Fruit fly (Drosophila melanogaster) whole organism, wandering third instar larva: ENCODE results near the gene bmm.

Source experiments
- brk ChIP-seq: fragments of 200-800 bp; sonication (Bioruptor generic); optimal IDR thresholded peaks from 2 replicates; lab custom pipeline; 2016; ENCODE audit warnings: missing biosample characterization, mild to moderate bottlenecking, missing genetic modification characterization
- dl ChIP-seq, 2 experiments: fragments of 175-275, 200-275 bp in 1 of 2; fragments of 200-275 bp in 1 of 2; sonication (Bioruptor generic); optimal IDR thresholded peaks; lab custom pipeline; 2018; ENCODE audit warnings: mild to moderate bottlenecking in 2 of 2, missing biosample characterization in 2 of 2, missing genetic modification characterization in 2 of 2, moderate library complexity in 2 of 2; ENCODE audit not compliant: partially characterized antibody in 2 of 2, insufficient read depth in 1 of 2
- foxo ChIP-seq, 2 experiments: fragments of 200-800 bp; sonication (Bioruptor generic); optimal IDR thresholded peaks; 2 replicates in 1 of 2; 3 replicates in 1 of 2; lab custom pipeline; 2016 to 2017; ENCODE audit warnings: missing biosample characterization in 2 of 2, missing genetic modification characterization in 2 of 2
- h ChIP-seq: fragments of 200-800 bp; sonication (Bioruptor generic); optimal IDR thresholded peaks from 3 replicates; lab custom pipeline; 2016; ENCODE audit warnings: missing biosample characterization, mild to moderate bottlenecking, missing genetic modification characterization
- pan ChIP-seq: fragments of >200 bp; optimal IDR thresholded peaks from 2 replicates; lab custom pipeline; 2017
- sv ChIP-seq: fragments of 200-800 bp; sonication (Bioruptor generic); optimal IDR thresholded peaks from 3 replicates; lab custom pipeline; 2016; ENCODE audit warnings: missing biosample characterization, missing genetic modification characterization
- usp ChIP-seq: fragments of >200 bp; optimal IDR thresholded peaks from 2 replicates; lab custom pipeline; 2017; ENCODE audit warnings: missing biosample characterization, missing genetic modification characterization

DNA sequence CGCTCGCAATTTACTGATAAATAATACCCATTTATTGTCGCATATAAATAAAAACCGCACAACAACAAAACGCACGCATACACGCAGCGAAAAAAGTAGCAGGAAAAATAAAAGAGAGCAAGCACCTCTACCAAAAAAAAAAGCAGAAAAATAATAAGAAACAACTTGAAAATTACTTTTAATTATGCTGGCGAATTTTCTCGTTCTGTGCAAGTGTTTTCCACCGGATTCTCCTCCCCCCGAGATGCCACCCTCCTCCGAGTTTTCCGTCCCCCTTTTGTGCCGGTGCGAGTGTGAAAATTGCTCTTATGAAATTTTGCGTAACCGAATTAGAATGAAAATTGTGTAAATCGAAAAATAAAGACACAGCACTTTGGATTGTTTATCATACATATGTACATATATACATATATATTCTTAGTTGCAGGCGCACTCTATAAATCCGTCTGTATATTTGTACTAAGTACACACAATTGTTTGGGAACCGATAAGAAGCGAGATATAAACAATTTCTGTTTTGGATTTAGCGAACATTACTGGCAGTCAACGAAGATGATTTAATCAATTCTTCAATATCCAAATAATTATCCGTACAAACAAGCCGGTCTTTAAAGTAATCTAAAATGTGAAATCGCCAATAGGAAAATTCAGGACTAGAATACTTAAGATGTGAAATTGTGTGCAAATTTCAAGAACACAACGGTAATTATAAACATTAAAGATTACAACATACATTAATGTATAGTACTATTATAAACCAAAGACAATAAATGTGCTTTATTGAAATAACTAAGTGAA, 4.8 kb upstream of the bmm start:
- no peak for TF ChIP-seq foxo (GFP tag; optimal IDR thresholded peaks at IDR 0.05; lab: Kevin White, UChicago)
- no peak for TF ChIP-seq dl (GFP tag; optimal IDR thresholded peaks at IDR 0.05; lab: Kevin White, UChicago; ENCODE audit: insufficient read depth in 1 of 2, partially characterized antibody in 2 of 2)
- no peak for TF ChIP-seq h (GFP tag; lab: Kevin White, UChicago)
- no peak for TF ChIP-seq usp
- no peak for TF ChIP-seq brk (GFP tag; lab: Kevin White, UChicago)
- no peak for TF ChIP-seq sv (GFP tag; lab: Kevin White, UChicago)
- no peak for TF ChIP-seq pan (lab: Kevin White, UChicago)
